Worm (Caenorhabditis elegans) whole organism, late embryonic: ENCODE results near the gene C24A3.9.

Source experiments
- C38D4.7 ChIP-seq: fragments of 200-800 bp; sonication (Bioruptor generic); optimal IDR thresholded peaks from 2 replicates; lab custom pipeline; 2018; ENCODE audit warnings: mild to moderate bottlenecking, missing genetic modification characterization, moderate library complexity, missing compliant biosample characterization
- K02D7.2 ChIP-seq: sonication (generic microtip); optimal IDR thresholded peaks from 2 replicates; lab custom pipeline; 2017; ENCODE audit warnings: mild to moderate bottlenecking, missing genetic modification characterization, missing compliant biosample characterization
- ama-1 ChIP-seq: fragments of 150-350 bp; optimal IDR thresholded peaks from 2 replicates; lab custom pipeline; 2014
- ceh-2 ChIP-seq: sonication (generic microtip); optimal IDR thresholded peaks from 2 replicates; lab custom pipeline; 2016; ENCODE audit warnings: missing genotype, missing genetic modification characterization, missing compliant biosample characterization
- che-1 ChIP-seq: sonication (generic microtip); optimal IDR thresholded peaks from 2 replicates; lab custom pipeline; 2016; ENCODE audit warnings: mild to moderate bottlenecking, missing genetic modification characterization, missing compliant biosample characterization
- nhr-11 ChIP-seq: fragments of 150-350 bp; optimal IDR thresholded peaks from 2 replicates; lab custom pipeline; 2014; ENCODE audit warnings: missing biosample characterization, missing genetic modification characterization
- pha-2 ChIP-seq: sonication (generic microtip); optimal IDR thresholded peaks from 2 replicates; lab custom pipeline; 2017; ENCODE audit warnings: mild to moderate bottlenecking, missing genetic modification characterization, missing compliant biosample characterization
- pha-4 ChIP-seq: fragments of 150-350 bp; optimal IDR thresholded peaks from 2 replicates; lab custom pipeline; 2018; ENCODE audit warnings: missing biosample characterization, missing genetic modification reagents, missing genetic modification characterization
- pqm-1 ChIP-seq: sonication (generic microtip); optimal IDR thresholded peaks from 2 replicates; lab custom pipeline; 2016; ENCODE audit warnings: missing genetic modification characterization, missing compliant biosample characterization
- ref-2 ChIP-seq: sonication (generic microtip); optimal IDR thresholded peaks from 2 replicates; lab custom pipeline; 2016; ENCODE audit warnings: missing genetic modification characterization, missing compliant biosample characterization
- rnt-1 ChIP-seq: sonication (generic microtip); optimal IDR thresholded peaks from 2 replicates; lab custom pipeline; 2016; ENCODE audit warnings: missing genetic modification characterization, missing compliant biosample characterization
- unc-42 ChIP-seq: sonication (generic microtip); optimal IDR thresholded peaks from 2 replicates; lab custom pipeline; 2016; ENCODE audit warnings: missing genotype, missing genetic modification characterization, missing compliant biosample characterization
- unc-55 ChIP-seq: sonication (generic microtip); optimal IDR thresholded peaks from 2 replicates; lab custom pipeline; 2017; ENCODE audit warnings: missing biosample characterization, missing genetic modification reagents, missing genetic modification characterization
- zip-5 ChIP-seq: sonication (generic microtip); optimal IDR thresholded peaks from 2 replicates; lab custom pipeline; 2016; ENCODE audit warnings: missing genetic modification characterization, missing compliant biosample characterization

DNA sequence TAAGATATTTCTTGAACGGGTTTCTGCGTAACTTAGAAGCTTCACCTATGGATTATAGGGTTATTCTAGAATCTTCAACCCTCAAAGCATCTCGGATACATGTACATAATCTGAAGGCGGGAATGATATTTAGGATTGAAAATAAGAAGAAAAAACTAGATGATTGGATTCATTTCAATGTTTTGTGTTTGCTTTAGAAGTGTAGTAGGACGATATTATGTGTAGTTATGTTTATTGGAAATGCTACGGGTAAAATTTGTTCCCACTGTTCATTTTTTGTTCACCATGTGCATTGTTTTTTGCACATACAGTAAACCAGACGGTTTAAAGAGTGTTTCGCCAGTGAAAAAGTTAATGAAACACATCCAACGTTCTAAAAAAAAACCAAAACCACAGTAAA, 1.2 kb upstream of the C24A3.9 start:
- no peak for TF ChIP-seq pha-2 (tag; lab: Kevin White, UChicago)
- no peak for TF ChIP-seq ama-1 (lab: Kevin White, UChicago)
- TF ChIP-seq pha-4 (tag; lab: Kevin White, UChicago): no peak
- no peak for TF ChIP-seq unc-55 (GFP tag; lab: Kevin White, UChicago)
- no peak for TF ChIP-seq pqm-1 (tag; lab: Kevin White, UChicago)
- TF ChIP-seq nhr-11 (tag; lab: Kevin White, UChicago): no peak
- no peak for TF ChIP-seq rnt-1 (tag; lab: Kevin White, UChicago)
- no peak for TF ChIP-seq K02D7.2 (tag; lab: Kevin White, UChicago)
- no peak for TF ChIP-seq che-1 (tag; lab: Kevin White, UChicago)
- no peak for TF ChIP-seq C38D4.7 (GFP tag; lab: Kevin White, UChicago)
- TF ChIP-seq ref-2 (tag; lab: Kevin White, UChicago): no peak
- no peak for TF ChIP-seq ceh-2 (tag; lab: Kevin White, UChicago)
- no peak for TF ChIP-seq zip-5 (tag; lab: Kevin White, UChicago)
- TF ChIP-seq unc-42 (tag; lab: Kevin White, UChicago): no peak
